Fruit fly (Drosophila melanogaster) whole organism, embryonic: ENCODE measurements around the gene Neurl4.
A peak's percentile ranks its signal among the peaks of the same experiment; 100 is the strongest.

Source experiments
- BEAF-32 ChIP-seq: fragments of 200-800 bp; sonication (Bioruptor generic); optimal IDR thresholded peaks from 3 replicates; lab custom pipeline; 2017; ENCODE audit warnings: missing biosample characterization, missing genetic modification characterization, mild to moderate bottlenecking, moderate library complexity, missing genetic modification reagents
- CG10267 ChIP-seq: fragments of 200-800 bp; sonication (Bioruptor generic); optimal IDR thresholded peaks from 2 replicates; lab custom pipeline; 2018; ENCODE audit warnings: missing biosample characterization, mild to moderate bottlenecking, missing genetic modification characterization, moderate library complexity
- CG10274 ChIP-seq: fragments of 200-800 bp; sonication (Bioruptor generic); optimal IDR thresholded peaks from 3 replicates; lab custom pipeline; 2017; ENCODE audit warnings: missing biosample characterization, mild to moderate bottlenecking, missing genetic modification characterization
- CG11093 ChIP-seq: fragments of 200-800 bp; sonication (Bioruptor generic); IDR thresholded peaks from 3 replicates; pipeline ENCODE4 v1.3.6; 2022; ENCODE audit warnings: missing biosample characterization, missing genetic modification characterization
- CG11247 ChIP-seq: fragments of 200-800 bp; sonication (Bioruptor generic); IDR thresholded peaks from 2 replicates; pipeline ENCODE4 v1.3.6; 2022; ENCODE audit warnings: missing biosample characterization, missing genetic modification characterization
- CG12071 ChIP-seq: fragments of 200-800 bp; sonication (Bioruptor generic); optimal IDR thresholded peaks from 3 replicates; lab custom pipeline; 2018; ENCODE audit warnings: missing biosample characterization, mild to moderate bottlenecking, missing genetic modification characterization
- CG14710 ChIP-seq: fragments of 200-800 bp; sonication (Bioruptor generic); optimal IDR thresholded peaks from 3 replicates; lab custom pipeline; 2019; ENCODE audit warnings: missing biosample characterization, mild to moderate bottlenecking, missing genetic modification characterization, moderate library complexity
- CG1603 ChIP-seq: fragments of 200-800 bp; sonication (Bioruptor generic); optimal IDR thresholded peaks from 2 replicates; lab custom pipeline; 2019; ENCODE audit warnings: missing biosample characterization, mild to moderate bottlenecking, missing genetic modification characterization, moderate library complexity
- CG18262 ChIP-seq: fragments of 200-800 bp; optimal IDR thresholded peaks from 3 replicates; lab custom pipeline; 2019; ENCODE audit warnings: missing biosample characterization, mild to moderate bottlenecking, missing genetic modification characterization, moderate library complexity
- CG2678 ChIP-seq: fragments of 200-800 bp; sonication (Bioruptor generic); optimal IDR thresholded peaks from 3 replicates; lab custom pipeline; 2019; ENCODE audit warnings: missing biosample characterization, mild to moderate bottlenecking, missing genetic modification characterization, moderate library complexity
- CG3281 ChIP-seq: fragments of 200-800 bp; sonication (Bioruptor generic); optimal IDR thresholded peaks from 3 replicates; lab custom pipeline; 2017; ENCODE audit warnings: missing biosample characterization, mild to moderate bottlenecking, missing genetic modification characterization
- CG4328 ChIP-seq: fragments of 200-800 bp; sonication (Bioruptor generic); optimal IDR thresholded peaks from 3 replicates; lab custom pipeline; 2017; ENCODE audit warnings: missing biosample characterization, missing genetic modification reagents, missing genetic modification characterization
- CG43689 ChIP-seq: fragments of 200-800 bp; sonication (Bioruptor generic); IDR thresholded peaks from 2 replicates; pipeline ENCODE4 v1.3.6; 2022; ENCODE audit warnings: missing biosample characterization, missing genetic modification characterization
- CG6254 ChIP-seq: fragments of 200-800 bp; sonication (Bioruptor generic); optimal IDR thresholded peaks from 3 replicates; lab custom pipeline; 2017; ENCODE audit warnings: mild to moderate bottlenecking, missing biosample characterization, missing genetic modification reagents, missing genetic modification characterization
- CG8089 ChIP-seq: fragments of 200-800 bp; sonication (Bioruptor generic); optimal IDR thresholded peaks from 3 replicates; lab custom pipeline; 2016; ENCODE audit warnings: missing biosample characterization, missing genetic modification characterization
- CTCF ChIP-seq: fragments of 200-800 bp; sonication (Bioruptor generic); optimal IDR thresholded peaks from 2 replicates; lab custom pipeline; 2017; ENCODE audit warnings: missing biosample characterization, mild to moderate bottlenecking, missing genetic modification characterization, moderate library complexity
- Dbx ChIP-seq: fragments of 200-800 bp; sonication (Bioruptor generic); IDR thresholded peaks from 3 replicates; pipeline ENCODE4 v1.3.6; 2022; ENCODE audit warnings: missing biosample characterization, missing genetic modification characterization
- Drgx ChIP-seq: fragments of 200-800 bp; sonication (Bioruptor generic); IDR thresholded peaks from 2 replicates; pipeline ENCODE4 v1.3.6; 2022; ENCODE audit warnings: missing biosample characterization, missing genetic modification characterization
- H15 ChIP-seq: fragments of 200-800 bp; sonication (Bioruptor generic); IDR thresholded peaks from 3 replicates; pipeline ENCODE4 v1.3.6; 2022; ENCODE audit warnings: missing biosample characterization, missing genetic modification characterization
- HLH4C ChIP-seq: fragments of 200-800 bp; sonication (Bioruptor generic); IDR thresholded peaks from 3 replicates; pipeline ENCODE4 v1.3.6; 2022; ENCODE audit warnings: missing biosample characterization, missing genetic modification characterization; ENCODE audit not compliant: partially characterized antibody
- HmgD ChIP-seq: fragments of 200-800 bp; sonication (Bioruptor generic); optimal IDR thresholded peaks from 3 replicates; lab custom pipeline; 2016; ENCODE audit warnings: missing biosample characterization, missing genetic modification characterization
- Lhr ChIP-seq: fragments of 200-800 bp; sonication (Bioruptor generic); optimal IDR thresholded peaks from 3 replicates; lab custom pipeline; 2017; ENCODE audit warnings: mild to moderate bottlenecking, missing biosample characterization, missing genetic modification reagents, missing genetic modification characterization
- Oaz ChIP-seq: fragments of 200-800 bp; sonication (Bioruptor generic); IDR thresholded peaks from 2 replicates; pipeline ENCODE4 v1.3.6; 2022; ENCODE audit warnings: missing biosample characterization, missing genetic modification characterization
- Oli ChIP-seq: fragments of 200-800 bp; sonication (Bioruptor generic); optimal IDR thresholded peaks from 2 replicates; lab custom pipeline; 2018; ENCODE audit warnings: missing biosample characterization, mild to moderate bottlenecking, missing genetic modification characterization, moderate library complexity
- Opbp ChIP-seq: fragments of 200-800 bp; sonication (Bioruptor generic); IDR thresholded peaks from 3 replicates; pipeline ENCODE4 v1.3.6; 2022; ENCODE audit warnings: missing biosample characterization, missing genetic modification characterization; ENCODE audit not compliant: partially characterized antibody
- PHDP ChIP-seq: fragments of 200-800 bp; sonication (Bioruptor generic); optimal IDR thresholded peaks from 3 replicates; lab custom pipeline; 2018; ENCODE audit warnings: missing biosample characterization, mild to moderate bottlenecking, missing genetic modification characterization, moderate library complexity
- Sin3A ChIP-seq: fragments of >200 bp; optimal IDR thresholded peaks from 2 replicates; lab custom pipeline; 2018
- Sox100B ChIP-seq: fragments of 200-800 bp; sonication (Bioruptor generic); optimal IDR thresholded peaks from 3 replicates; lab custom pipeline; 2018; ENCODE audit warnings: missing biosample characterization, mild to moderate bottlenecking, missing genetic modification characterization
- Xbp1 ChIP-seq: fragments of 200-800 bp; sonication (Bioruptor generic); optimal IDR thresholded peaks from 3 replicates; lab custom pipeline; 2016; ENCODE audit warnings: missing biosample characterization, mild to moderate bottlenecking, missing genetic modification characterization
- ato ChIP-seq: fragments of 200-800 bp; sonication (Bioruptor generic); IDR thresholded peaks from 2 replicates; pipeline ENCODE4 v1.3.6; 2022; ENCODE audit warnings: missing biosample characterization, missing genetic modification characterization; ENCODE audit not compliant: partially characterized antibody
- ewg ChIP-seq: fragments of 200-800 bp; sonication (Bioruptor generic); optimal IDR thresholded peaks from 3 replicates; lab custom pipeline; 2017; ENCODE audit warnings: mild to moderate bottlenecking, missing biosample characterization, missing genetic modification reagents, missing genetic modification characterization
- fru ChIP-seq: fragments of >200 bp; optimal IDR thresholded peaks from 2 replicates; lab custom pipeline; 2017
- fu2 ChIP-seq: fragments of 200-800 bp; sonication (Bioruptor generic); optimal IDR thresholded peaks from 2 replicates; lab custom pipeline; 2016; ENCODE audit warnings: missing biosample characterization, missing genetic modification characterization
- gfzf ChIP-seq: fragments of 200-800 bp; sonication (Bioruptor generic); optimal IDR thresholded peaks from 2 replicates; lab custom pipeline; 2016; ENCODE audit warnings: missing biosample characterization, mild to moderate bottlenecking, missing genetic modification characterization, moderate library complexity
- hkb ChIP-seq, 2 experiments: fragments of 200-800 bp in 1 of 2; fragments of >200 bp in 1 of 2; sonication (Bioruptor generic) in 1 of 2; IDR thresholded peaks in 1 of 2; optimal IDR thresholded peaks in 1 of 2; 2 replicates each; pipeline versions ENCODE4 v1.3.6 to Lab custom; 2017 to 2022; ENCODE audit warnings: missing biosample characterization in 1 of 2, missing genetic modification characterization in 1 of 2
- jumu ChIP-seq: fragments of 200-800 bp; sonication (Bioruptor generic); optimal IDR thresholded peaks from 3 replicates; lab custom pipeline; 2016; ENCODE audit warnings: missing biosample characterization, missing genetic modification characterization
- knrl ChIP-seq: fragments of 200-800 bp; sonication (Bioruptor generic); IDR thresholded peaks from 3 replicates; pipeline ENCODE4 v1.3.6; 2022; ENCODE audit warnings: missing biosample characterization, missing genetic modification characterization; ENCODE audit not compliant: partially characterized antibody
- lmd ChIP-seq: fragments of 200-800 bp; sonication (Bioruptor generic); IDR thresholded peaks from 2 replicates; pipeline ENCODE4 v1.3.6; 2022; ENCODE audit warnings: missing biosample characterization, missing genetic modification characterization
- mirr ChIP-seq: fragments of 200-800 bp; sonication (Bioruptor generic); optimal IDR thresholded peaks from 3 replicates; lab custom pipeline; 2018; ENCODE audit warnings: missing biosample characterization, mild to moderate bottlenecking, missing genetic modification characterization
- oc ChIP-seq: fragments of 200-800 bp; sonication (Bioruptor generic); optimal IDR thresholded peaks from 2 replicates; lab custom pipeline; 2018; ENCODE audit warnings: missing biosample characterization, mild to moderate bottlenecking, missing genetic modification characterization, moderate library complexity
- pfk ChIP-seq: fragments of 200-800 bp; sonication (Bioruptor generic); optimal IDR thresholded peaks from 2 replicates; lab custom pipeline; 2018; ENCODE audit warnings: missing biosample characterization, mild to moderate bottlenecking, missing genetic modification characterization, moderate library complexity
- prd ChIP-seq, 3 experiments: fragments of >200 bp in 2 of 3; fragments of 200-800 bp in 1 of 3; sonication (Bioruptor generic) in 1 of 3; optimal IDR thresholded peaks in 2 of 3; IDR thresholded peaks in 1 of 3; 2 replicates in 2 of 3; 3 replicates in 1 of 3; pipeline versions ENCODE4 v1.3.6 to Lab custom; 2017 to 2022; ENCODE audit warnings: missing biosample characterization in 1 of 3, missing genetic modification characterization in 1 of 3
- run ChIP-seq: fragments of 200-800 bp; sonication (Bioruptor generic); optimal IDR thresholded peaks from 3 replicates; lab custom pipeline; 2018; ENCODE audit warnings: missing biosample characterization, mild to moderate bottlenecking, missing genetic modification characterization
- sim ChIP-seq: fragments of 200-800 bp; sonication (Bioruptor generic); IDR thresholded peaks from 2 replicates; pipeline ENCODE4 v1.3.6; 2022; ENCODE audit warnings: missing biosample characterization, missing genetic modification characterization
- sqz ChIP-seq: fragments of 200-800 bp; sonication (Bioruptor generic); optimal IDR thresholded peaks from 3 replicates; lab custom pipeline; 2018; ENCODE audit warnings: missing biosample characterization, mild to moderate bottlenecking, missing genetic modification characterization
- sug ChIP-seq: fragments of 200-800 bp; optimal IDR thresholded peaks from 2 replicates; lab custom pipeline; 2019; ENCODE audit warnings: missing biosample characterization, mild to moderate bottlenecking, missing genetic modification characterization, moderate library complexity
- tup ChIP-seq: fragments of 200-800 bp; sonication (Bioruptor generic); optimal IDR thresholded peaks from 2 replicates; lab custom pipeline; 2016; ENCODE audit warnings: missing biosample characterization, mild to moderate bottlenecking, missing genetic modification characterization, moderate library complexity
- unpg ChIP-seq: fragments of 200-800 bp; sonication (Bioruptor generic); optimal IDR thresholded peaks from 3 replicates; lab custom pipeline; 2018; ENCODE audit warnings: missing biosample characterization, mild to moderate bottlenecking, missing genetic modification characterization, moderate library complexity
- vfl ChIP-seq: fragments of 200-800 bp; sonication (Bioruptor generic); optimal IDR thresholded peaks from 2 replicates; lab custom pipeline; 2016; ENCODE audit warnings: missing biosample characterization, missing genetic modification characterization
- vnd ChIP-seq: fragments of 200-800 bp; sonication (Bioruptor generic); IDR thresholded peaks from 3 replicates; pipeline ENCODE4 v1.3.6; 2022; ENCODE audit warnings: missing biosample characterization, missing genetic modification characterization; ENCODE audit not compliant: partially characterized antibody
- yki ChIP-seq: fragments of >200 bp; optimal IDR thresholded peaks from 3 replicates; lab custom pipeline; 2018

Neurl4 gene

DNA sequence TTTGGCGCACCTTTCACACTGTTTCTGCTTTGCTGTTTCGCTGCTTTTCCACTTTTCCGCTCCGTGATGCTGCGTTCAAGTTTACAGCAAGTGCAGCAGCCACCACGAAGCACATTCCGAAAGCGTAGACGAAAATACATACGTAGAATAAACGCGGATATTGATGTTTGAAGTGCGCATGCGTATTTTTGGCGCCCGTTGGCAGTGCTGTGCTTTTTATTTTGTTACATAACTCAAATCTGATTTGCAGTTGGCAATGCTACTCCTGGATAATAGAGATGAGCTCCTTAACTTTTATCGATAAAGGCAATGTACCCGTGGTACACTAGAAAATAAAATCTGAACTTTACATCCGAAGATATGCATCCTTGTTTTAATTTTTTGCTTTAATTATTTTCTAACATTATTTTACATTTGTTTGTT lies 43.0 kb downstream of the Neurl4 start (continued):
- TF ChIP-seq CG3281 (GFP tag; lab: Kevin White, UChicago) (no peak), HLH4C (GFP tag; lab: Robert Waterston, UW) (no peak), sim (GFP tag; lab: Robert Waterston, UW) (no peak), vfl (GFP tag; lab: Kevin White, UChicago) (no peak), Drgx (GFP tag; lab: Robert Waterston, UW) (peak; percentile 43; the same call in 1 of the 2 replicates), sqz (GFP tag; lab: Kevin White, UChicago) (no peak), Lhr (GFP tag; lab: Kevin White, UChicago) (no peak), Oli (tag; lab: Kevin White, UChicago) (no peak), H15 (GFP tag; lab: Robert Waterston, UW) (no peak), Sin3A (lab: Kevin White, UChicago) (no peak), tup (GFP tag; lab: Kevin White, UChicago) (no peak), CG10267 (tag; lab: Kevin White, UChicago) (no peak), lmd (no peak), CG2678 (no peak), knrl (GFP tag; lab: Robert Waterston, UW) (no peak), Opbp (GFP tag; lab: Robert Waterston, UW) (peak; percentile 19; the same call in 1 of the 3 replicates), CG12071 (no peak), Dbx (GFP tag; lab: Robert Waterston, UW) (no peak), unpg (GFP tag; lab: Kevin White, UChicago) (no peak), ewg (GFP tag; lab: Kevin White, UChicago) (peak; percentile 94), sug (tag; lab: Kevin White, UChicago) (no peak), Oaz (GFP tag; lab: Robert Waterston, UW) (no peak), CG8089 (GFP tag; lab: Kevin White, UChicago) (no peak), gfzf (GFP tag; lab: Kevin White, UChicago) (no peak), pfk (GFP tag; lab: Kevin White, UChicago) (no peak), fru (lab: Kevin White, UChicago) (no peak), mirr (GFP tag; lab: Kevin White, UChicago) (no peak), Xbp1 (no peak), CG11093 (GFP tag; lab: Robert Waterston, UW) (no peak), yki (lab: Kevin White, UChicago) (no peak), CG6254 (GFP tag; lab: Kevin White, UChicago) (no peak), CTCF (GFP tag; lab: Kevin White, UChicago) (no peak), ato (GFP tag; lab: Robert Waterston, UW) (no peak), BEAF-32 (GFP tag; lab: Kevin White, UChicago) (peak; percentile 23), vnd (GFP tag; lab: Robert Waterston, UW) (no peak), CG14710 (tag; lab: Kevin White, UChicago) (peak; percentile 7), jumu (GFP tag; lab: Kevin White, UChicago) (no peak), CG10274 (GFP tag; lab: Kevin White, UChicago) (no peak), CG43689 (GFP tag; lab: Robert Waterston, UW) (no peak), CG18262 (tag; lab: Kevin White, UChicago) (no peak), CG11247 (GFP tag; lab: Robert Waterston, UW) (0 out of 2 replicates have a peak, but pooled peaks have one; percentile 16), PHDP (no peak), fu2 (GFP tag; lab: Kevin White, UChicago) (no peak), prd (optimal IDR thresholded peaks at IDR 0.05; lab: Kevin White, UChicago) (no peak), prd (GFP tag; IDR thresholded peaks at IDR 0.05; lab: Robert Waterston, UW) (no peak), Sox100B (no peak), run (no peak), HmgD (GFP tag; lab: Kevin White, UChicago) (no peak), CG4328 (no peak), CG1603 (tag; lab: Kevin White, UChicago) (no peak), oc (no peak), hkb (optimal IDR thresholded peaks at IDR 0.05; lab: Kevin White, UChicago) (no peak), hkb (GFP tag; IDR thresholded peaks at IDR 0.05; lab: Robert Waterston, UW) (no peak)
